Worm (Caenorhabditis elegans) whole organism, late embryonic: ENCODE data around the gene ZK180.6.

ENCODE experiments used
- ama-1 ChIP-seq: fragments of 150-350 bp; optimal IDR thresholded peaks from 2 replicates; lab custom pipeline; 2014
- fax-1 ChIP-seq: sonication (generic microtip); optimal IDR thresholded peaks from 2 replicates; lab custom pipeline; 2016; ENCODE audit warnings: missing genotype, missing genetic modification characterization, missing compliant biosample characterization
- hlh-15 ChIP-seq: sonication (generic microtip); optimal IDR thresholded peaks from 2 replicates; lab custom pipeline; 2016; ENCODE audit warnings: missing genetic modification characterization, missing compliant biosample characterization
- pat-9 ChIP-seq: fragments of 200-800 bp; sonication (Bioruptor generic); optimal IDR thresholded peaks from 2 replicates; lab custom pipeline; 2018; ENCODE audit warnings: mild to moderate bottlenecking, missing genetic modification characterization, moderate library complexity, missing compliant biosample characterization
- tbx-7 ChIP-seq: sonication (generic microtip); optimal IDR thresholded peaks from 2 replicates; lab custom pipeline; 2016; ENCODE audit warnings: missing genotype, missing genetic modification characterization, missing compliant biosample characterization
- zip-5 ChIP-seq: sonication (generic microtip); optimal IDR thresholded peaks from 2 replicates; lab custom pipeline; 2016; ENCODE audit warnings: missing genetic modification characterization, missing compliant biosample characterization

DNA sequence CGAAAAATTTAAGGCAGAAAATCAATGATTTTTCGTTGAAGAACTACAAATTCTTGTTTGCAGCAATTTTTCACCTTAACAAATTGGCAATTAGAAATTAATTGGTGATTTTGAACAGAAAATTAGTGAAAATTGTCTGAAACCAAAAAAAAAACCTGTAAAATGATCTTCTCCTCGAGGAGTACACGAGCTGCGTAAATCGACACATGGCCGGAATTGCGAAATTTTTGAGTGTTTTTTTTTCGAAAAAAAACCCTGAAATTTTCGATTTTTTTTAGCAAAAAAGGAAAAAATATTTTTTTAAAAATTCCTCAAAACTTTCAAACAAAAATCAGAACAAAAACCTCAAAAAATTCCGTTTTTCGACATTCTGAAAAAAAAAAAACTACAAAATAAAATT, 26.7 kb upstream of the ZK180.6 start:
- TF ChIP-seq tbx-7 (tag; lab: Kevin White, UChicago), result no peak
- TF ChIP-seq pat-9, result no peak
- no peak for TF ChIP-seq zip-5 (tag; lab: Kevin White, UChicago)
- no peak for TF ChIP-seq ama-1 (lab: Kevin White, UChicago)
- no peak for TF ChIP-seq hlh-15 (tag; lab: Kevin White, UChicago)
- no peak for TF ChIP-seq fax-1
